Worm (Caenorhabditis elegans): Measurements from ENCODE around the gene pygo-1.

- no peak for TF ChIP-seq mbf-1 (tag; optimal IDR thresholded peaks at IDR 0.05)
- TF ChIP-seq nhr-237 (tag; optimal IDR thresholded peaks at IDR 0.05), result no peak
- no peak for TF ChIP-seq unc-39 (tag; optimal IDR thresholded peaks at IDR 0.05)
- TF ChIP-seq peb-1 (tag; optimal IDR thresholded peaks at IDR 0.05), result no peak
- TF ChIP-seq ztf-4 (tag; optimal IDR thresholded peaks at IDR 0.05), result no peak
- no peak for TF ChIP-seq zag-1 (tag; optimal IDR thresholded peaks at IDR 0.05)
- TF ChIP-seq ceh-16 (tag; optimal IDR thresholded peaks at IDR 0.05), result no peak
- no peak for TF ChIP-seq nhr-10 (tag; optimal IDR thresholded peaks at IDR 0.05)
- no peak for TF ChIP-seq snpc-4 (tag; optimal IDR thresholded peaks at IDR 0.05)
- no peak for TF ChIP-seq egl-27 (tag; optimal IDR thresholded peaks at IDR 0.05)
- no peak for TF ChIP-seq mab-5 (tag; optimal IDR thresholded peaks at IDR 0.05)
- no peak for TF ChIP-seq nhr-11 (tag; optimal IDR thresholded peaks at IDR 0.05)
Measured at ce11 chrIV:5086961-5087326, 3.8 kb downstream of the pygo-1 start.
